Fruit fly (Drosophila melanogaster): Measurements from ENCODE around the gene CG31459.

- TF ChIP-seq usp (GFP tag; optimal IDR thresholded peaks at IDR 0.05) (no peak), EcR (GFP tag; optimal IDR thresholded peaks at IDR 0.05) (no peak), CG8478 (optimal IDR thresholded peaks at IDR 0.05) (no peak), psq (optimal IDR thresholded peaks at IDR 0.05) (no peak)
Observed at dm6 chr3R:19811510-19811909, 29.1 kb upstream of the CG31459 start.

Measured in whole organism.